Fruit fly (Drosophila melanogaster) whole organism, pupa: ENCODE results near the gene Pmm2.
A peak's percentile ranks its signal among the peaks of the same experiment; 100 is the strongest.

Experiments used
- CG10348 ChIP-seq: fragments of 200-800 bp; sonication (Bioruptor generic); IDR thresholded peaks from 2 replicates; pipeline ENCODE4 v1.3.6; 2022; ENCODE audit warnings: missing biosample characterization, missing genetic modification characterization
- CG14655 ChIP-seq: fragments of 200-800 bp; sonication (Bioruptor generic); optimal IDR thresholded peaks from 3 replicates; lab custom pipeline; 2017; ENCODE audit warnings: mild to moderate bottlenecking, missing biosample characterization, missing genetic modification reagents, missing genetic modification characterization
- CG15710 ChIP-seq: fragments of 200-800 bp; sonication (Bioruptor generic); optimal IDR thresholded peaks from 2 replicates; lab custom pipeline; 2018; ENCODE audit warnings: missing biosample characterization, mild to moderate bottlenecking, missing genetic modification characterization, moderate library complexity
- CG17806 ChIP-seq: fragments of 200-800 bp; sonication (Bioruptor generic); optimal IDR thresholded peaks from 2 replicates; lab custom pipeline; 2018; ENCODE audit warnings: missing biosample characterization, mild to moderate bottlenecking, missing genetic modification characterization, moderate library complexity
- CG32121 ChIP-seq: fragments of 200-800 bp; sonication (Bioruptor generic); IDR thresholded peaks from 2 replicates; pipeline ENCODE4 v1.3.6; 2022; ENCODE audit warnings: missing biosample characterization, missing genetic modification characterization
- CG4496 ChIP-seq: fragments of 200-800 bp; sonication (Bioruptor generic); IDR thresholded peaks from 3 replicates; pipeline ENCODE4 v1.3.6; 2022; ENCODE audit warnings: missing biosample characterization, missing genetic modification characterization
- D1 ChIP-seq: fragments of 200-800 bp; sonication (Bioruptor generic); optimal IDR thresholded peaks from 2 replicates; lab custom pipeline; 2018; ENCODE audit warnings: missing biosample characterization, mild to moderate bottlenecking, missing genetic modification characterization, moderate library complexity
- EcR ChIP-seq: fragments of 200-800 bp; sonication (Bioruptor generic); optimal IDR thresholded peaks from 3 replicates; lab custom pipeline; 2019; ENCODE audit warnings: missing biosample characterization, missing genetic modification characterization, mild to moderate bottlenecking, moderate library complexity, missing genetic modification reagents
- gl ChIP-seq: fragments of 200-800 bp; sonication (Bioruptor generic); optimal IDR thresholded peaks from 2 replicates; lab custom pipeline; 2018; ENCODE audit warnings: missing biosample characterization, mild to moderate bottlenecking, missing genetic modification characterization
- rn ChIP-seq: fragments of 200-800 bp; sonication (Bioruptor generic); IDR thresholded peaks from 2 replicates; pipeline ENCODE4 v1.3.6; 2022; ENCODE audit warnings: missing biosample characterization, missing genetic modification characterization

dm6 chr3L:12574867-12575266 is 40.5 kb downstream of the Pmm2 start:
- TF ChIP-seq CG15710 (tag; lab: Kevin White, UChicago) (no peak), CG32121 (no peak), EcR (GFP tag; lab: Kevin White, UChicago) (no peak), D1 (tag; lab: Kevin White, UChicago) (no peak), CG17806 (tag; lab: Kevin White, UChicago) (peak; percentile 34), CG14655 (GFP tag; lab: Kevin White, UChicago) (peak; percentile 55), rn (GFP tag; lab: Robert Waterston, UW) (no peak), CG10348 (GFP tag; lab: Robert Waterston, UW) (no peak), gl (tag; lab: Kevin White, UChicago) (no peak), CG4496 (GFP tag; lab: Robert Waterston, UW) (0 out of 3 replicates have a peak, but pooled peaks have one; percentile 21)
